Fruit fly (Drosophila melanogaster): Measurements from ENCODE around the gene Ssb-c31a.

The Ssb-c31a gene

dm6 chr2L:8204996-8205567 lies 6.1 kb upstream of the Ssb-c31a start, which contains the start of gene SLC5A11 (continued):
- TF ChIP-seq CG12659 (GFP tag; optimal IDR thresholded peaks at IDR 0.05), result peak; percentile 96
- peak; percentile 99 for TF ChIP-seq CG9727 (GFP tag; optimal IDR thresholded peaks at IDR 0.05)
- TF ChIP-seq CG7963 (GFP tag; IDR thresholded peaks at IDR 0.05; ENCODE audit: partially characterized antibody), result no peak
- TF ChIP-seq wdn (GFP tag; IDR thresholded peaks at IDR 0.05), result peak; percentile 82
- TF ChIP-seq fd3F (GFP tag; optimal IDR thresholded peaks at IDR 0.05), result peak; percentile 71
- TF ChIP-seq mam (GFP tag; optimal IDR thresholded peaks at IDR 0.05), result peak; percentile 95
- TF ChIP-seq dpn (GFP tag; optimal IDR thresholded peaks at IDR 0.05), result peak; percentile 99
- TF ChIP-seq CG17802 (tag; optimal IDR thresholded peaks at IDR 0.05), result peak; percentile 61
- TF ChIP-seq dmrt11E (tag; optimal IDR thresholded peaks at IDR 0.05), result peak; percentile 2
- peak; percentile 97 for TF ChIP-seq grn (GFP tag; optimal IDR thresholded peaks at IDR 0.05)
- peak; percentile 96 for TF ChIP-seq sima (GFP tag; optimal IDR thresholded peaks at IDR 0.05)
- peak; percentile 38; the same call in 1 of the 2 replicates for TF ChIP-seq Bgb (GFP tag; IDR thresholded peaks at IDR 0.05; ENCODE audit: partially characterized antibody)
- TF ChIP-seq ttk (GFP tag; IDR thresholded peaks at IDR 0.05), result peak; percentile 97
- TF ChIP-seq Atf-2 (GFP tag; optimal IDR thresholded peaks at IDR 0.05), result peak; percentile 95
- TF ChIP-seq esg (GFP tag; conservative IDR thresholded peaks at IDR 0.05), result peak; percentile 97
- TF ChIP-seq toy (GFP tag; IDR thresholded peaks at IDR 0.05), result peak; percentile 94
- no peak for TF ChIP-seq hb (GFP tag; IDR thresholded peaks at IDR 0.05; ENCODE audit: partially characterized antibody)
- TF ChIP-seq HmgZ (tag; optimal IDR thresholded peaks at IDR 0.05), result peak; percentile 96
- TF ChIP-seq CG18764 (GFP tag; optimal IDR thresholded peaks at IDR 0.05), result peak; percentile 88
- TF ChIP-seq CG12769 (tag; optimal IDR thresholded peaks at IDR 0.05), result peak; percentile 83
- TF ChIP-seq NK7.1 (GFP tag; optimal IDR thresholded peaks at IDR 0.05), result peak; percentile 97
- TF ChIP-seq Sry-β (GFP tag; optimal IDR thresholded peaks at IDR 0.05), result peak; percentile 44
- no peak for TF ChIP-seq br (optimal IDR thresholded peaks at IDR 0.05)
- no peak for TF ChIP-seq lov (optimal IDR thresholded peaks at IDR 0.05)
- peak; percentile 87 for TF ChIP-seq lov (GFP tag; IDR thresholded peaks at IDR 0.05)
- peak; percentile 68 for TF ChIP-seq ash1 (GFP tag; optimal IDR thresholded peaks at IDR 0.05)
- TF ChIP-seq Lim3 (GFP tag; IDR thresholded peaks at IDR 0.05), result peak; percentile 99
- peak; percentile 99 for TF ChIP-seq CG31388 (GFP tag; optimal IDR thresholded peaks at IDR 0.05)
- peak; percentile 92 for TF ChIP-seq grau (tag; optimal IDR thresholded peaks at IDR 0.05)
- peak; percentile 28 for TF ChIP-seq MESR4 (GFP tag; optimal IDR thresholded peaks at IDR 0.05)
- TF ChIP-seq CG33213 (GFP tag; optimal IDR thresholded peaks at IDR 0.05), result peak; percentile 96
- peak; percentile 93 for TF ChIP-seq CG5953 (GFP tag; IDR thresholded peaks at IDR 0.05)
- peak; percentile 91 for TF ChIP-seq ssp (GFP tag; IDR thresholded peaks at IDR 0.05)
- TF ChIP-seq oc (tag; optimal IDR thresholded peaks at IDR 0.05), result peak; percentile 83
- TF ChIP-seq CG8388 (GFP tag; optimal IDR thresholded peaks at IDR 0.05), result peak; percentile 94
- peak; percentile 96 for TF ChIP-seq CG6813 (GFP tag; optimal IDR thresholded peaks at IDR 0.05)
- TF ChIP-seq CG13296 (GFP tag; optimal IDR thresholded peaks at IDR 0.05), result peak; percentile 98
- TF ChIP-seq ranshi (GFP tag; IDR thresholded peaks at IDR 0.05), result peak; percentile 89
- peak; percentile 98 for TF ChIP-seq Drgx (GFP tag; IDR thresholded peaks at IDR 0.05)
- peak; percentile 94 for TF ChIP-seq CG13894 (tag; optimal IDR thresholded peaks at IDR 0.05)
- peak; percentile 93 for TF ChIP-seq Dbx (GFP tag; IDR thresholded peaks at IDR 0.05)
- peak; percentile 75 for TF ChIP-seq mirr (GFP tag; optimal IDR thresholded peaks at IDR 0.05)
- TF ChIP-seq ro (GFP tag; IDR thresholded peaks at IDR 0.05), result peak; percentile 92
- TF ChIP-seq gsb-n (tag; optimal IDR thresholded peaks at IDR 0.05), result peak; percentile 78
- 0 out of 2 replicates have a peak, but pooled peaks have one; percentile 19 for TF ChIP-seq crol (GFP tag; IDR thresholded peaks at IDR 0.05)
- TF ChIP-seq Taf1 (GFP tag; IDR thresholded peaks at IDR 0.05), result peak; percentile 99
- peak; percentile 88 for TF ChIP-seq CG1602 (GFP tag; optimal IDR thresholded peaks at IDR 0.05)
- peak; percentile 66 for TF ChIP-seq CG7271 (tag; optimal IDR thresholded peaks at IDR 0.05)
- TF ChIP-seq lab (GFP tag; optimal IDR thresholded peaks at IDR 0.05), result peak; percentile 99
- peak; percentile 87 for TF ChIP-seq CG11560 (tag; IDR thresholded peaks at IDR 0.05)
- TF ChIP-seq Sin3A (optimal IDR thresholded peaks at IDR 0.05), result no peak

Data from whole organism, embryonic.